Worm (Caenorhabditis elegans) whole organism, L2 larva: ENCODE data around the gene C27A7.9.

ENCODE experiments used
- F13H6.1 ChIP-seq: sonication (generic microtip); optimal IDR thresholded peaks from 2 replicates; lab custom pipeline; 2016; ENCODE audit warnings: missing genetic modification characterization, missing compliant biosample characterization
- Y55F3AM.14 ChIP-seq: fragments of 200-800 bp; sonication (Bioruptor generic); optimal IDR thresholded peaks from 2 replicates; lab custom pipeline; 2018; ENCODE audit warnings: mild to moderate bottlenecking, missing genetic modification characterization, missing compliant biosample characterization
- ZK546.5 ChIP-seq: sonication (generic microtip); optimal IDR thresholded peaks from 2 replicates; lab custom pipeline; 2017; ENCODE audit warnings: missing biosample characterization, missing genetic modification characterization
- alr-1 ChIP-seq: fragments of 150-350 bp; optimal IDR thresholded peaks from 2 replicates; lab custom pipeline; 2014; ENCODE audit warnings: missing biosample characterization, missing genetic modification characterization
- aly-2 ChIP-seq: fragments of 150-350 bp; optimal IDR thresholded peaks from 2 replicates; lab custom pipeline; 2014; ENCODE audit warnings: missing biosample characterization, missing genetic modification characterization
- ama-1 ChIP-seq: fragments of 150-350 bp; optimal IDR thresholded peaks from 2 replicates; lab custom pipeline; 2018; ENCODE audit warnings: inconsistent platforms
- ceh-82 ChIP-seq: fragments of 150-350 bp; optimal IDR thresholded peaks from 2 replicates; lab custom pipeline; 2014; ENCODE audit warnings: missing biosample characterization, missing genetic modification characterization
- dmd-4 ChIP-seq: sonication (generic microtip); optimal IDR thresholded peaks from 2 replicates; lab custom pipeline; 2017; ENCODE audit warnings: missing biosample characterization, missing genetic modification characterization
- egl-27 ChIP-seq: sonication (generic microtip); optimal IDR thresholded peaks from 3 replicates; lab custom pipeline; 2017; ENCODE audit warnings: missing biosample characterization, missing genetic modification reagents, missing genetic modification characterization
- fos-1 ChIP-seq: fragments of 150-350 bp; optimal IDR thresholded peaks from 2 replicates; lab custom pipeline; 2014; ENCODE audit warnings: missing biosample characterization, missing genetic modification characterization
- lin-11 ChIP-seq: fragments of 150-350 bp; sonication (generic microtip); optimal IDR thresholded peaks from 2 replicates; lab custom pipeline; 2014; ENCODE audit warnings: missing biosample characterization, missing genetic modification characterization, inconsistent platforms, mixed read lengths
- lin-13 ChIP-seq: fragments of 150-350 bp; optimal IDR thresholded peaks from 2 replicates; lab custom pipeline; 2014; ENCODE audit warnings: missing biosample characterization, missing genetic modification reagents, missing genetic modification characterization
- lin-39 ChIP-seq: fragments of 150-350 bp; optimal IDR thresholded peaks from 2 replicates; lab custom pipeline; 2014; ENCODE audit warnings: missing biosample characterization, missing genetic modification reagents, missing genetic modification characterization
- lsy-2 ChIP-seq, 2 experiments: fragments of 150-350 bp in 1 of 2; sonication (generic microtip) in 1 of 2; optimal IDR thresholded peaks; 2 replicates each; lab custom pipeline; 2014 to 2017; ENCODE audit warnings: missing biosample characterization in 2 of 2, missing genetic modification characterization in 2 of 2
- mbf-1 ChIP-seq: sonication (generic microtip); optimal IDR thresholded peaks from 2 replicates; lab custom pipeline; 2017; ENCODE audit warnings: missing biosample characterization, missing genetic modification characterization
- mdl-1 ChIP-seq, 2 experiments: fragments of 150-350 bp in 1 of 2; sonication (generic microtip) in 1 of 2; optimal IDR thresholded peaks; 2 replicates each; lab custom pipeline; 2017; ENCODE audit warnings: missing biosample characterization in 2 of 2, missing genetic modification characterization in 2 of 2
- nhr-10 ChIP-seq: sonication (generic microtip); optimal IDR thresholded peaks from 2 replicates; lab custom pipeline; 2017; ENCODE audit warnings: missing biosample characterization, missing genetic modification characterization
- nhr-11 ChIP-seq: fragments of 150-350 bp; optimal IDR thresholded peaks from 2 replicates; lab custom pipeline; 2014; ENCODE audit warnings: missing biosample characterization, missing genetic modification characterization
- nhr-12 ChIP-seq: fragments of 150-350 bp; optimal IDR thresholded peaks from 2 replicates; lab custom pipeline; 2014; ENCODE audit warnings: missing biosample characterization, missing genetic modification characterization
- nhr-129 ChIP-seq: fragments of 150-350 bp; optimal IDR thresholded peaks from 2 replicates; lab custom pipeline; 2014; ENCODE audit warnings: missing biosample characterization, missing genetic modification characterization
- nhr-237 ChIP-seq: fragments of 150-350 bp; optimal IDR thresholded peaks from 2 replicates; lab custom pipeline; 2014; ENCODE audit warnings: missing biosample characterization, missing genetic modification characterization
- nhr-25 ChIP-seq: fragments of 150-350 bp; sonication (generic microtip); optimal IDR thresholded peaks from 3 replicates; lab custom pipeline; 2014; ENCODE audit warnings: missing biosample characterization, missing genetic modification characterization
- nhr-6 ChIP-seq: fragments of 150-350 bp; optimal IDR thresholded peaks from 2 replicates; lab custom pipeline; 2014; ENCODE audit warnings: missing biosample characterization, missing genetic modification characterization
- peb-1 ChIP-seq: fragments of 150-350 bp; optimal IDR thresholded peaks from 2 replicates; lab custom pipeline; 2014; ENCODE audit warnings: missing biosample characterization, missing genetic modification characterization
- sem-4 ChIP-seq: fragments of 150-350 bp; optimal IDR thresholded peaks from 2 replicates; lab custom pipeline; 2014; ENCODE audit warnings: missing biosample characterization, missing genetic modification reagents, missing genetic modification characterization
- sma-3 ChIP-seq: sonication (generic microtip); optimal IDR thresholded peaks from 2 replicates; lab custom pipeline; 2016; ENCODE audit warnings: missing genetic modification reagents, missing genetic modification characterization, missing compliant biosample characterization
- sma-9 ChIP-seq, 2 experiments: fragments of 150-350 bp in 1 of 2; sonication (generic microtip) in 1 of 2; optimal IDR thresholded peaks; 2 replicates each; lab custom pipeline; 2014 to 2016; ENCODE audit warnings: missing genetic modification characterization in 2 of 2, mild to moderate bottlenecking in 1 of 2, missing biosample characterization in 1 of 2, missing compliant biosample characterization in 1 of 2, missing genetic modification reagents in 1 of 2, moderate library complexity in 1 of 2
- snpc-4 ChIP-seq: fragments of 150-350 bp; optimal IDR thresholded peaks from 2 replicates; lab custom pipeline; 2014; ENCODE audit warnings: missing biosample characterization, missing genetic modification characterization
- unc-39 ChIP-seq: fragments of 150-350 bp; optimal IDR thresholded peaks from 2 replicates; lab custom pipeline; 2014; ENCODE audit warnings: missing biosample characterization, missing genetic modification characterization
- unc-55 ChIP-seq: fragments of 150-350 bp; sonication (generic microtip); optimal IDR thresholded peaks from 3 replicates; lab custom pipeline; 2014; ENCODE audit warnings: missing biosample characterization, missing genetic modification reagents, missing genetic modification characterization
- zag-1 ChIP-seq: fragments of 150-350 bp; optimal IDR thresholded peaks from 2 replicates; lab custom pipeline; 2014; ENCODE audit warnings: missing biosample characterization, missing genetic modification characterization
- ztf-1 ChIP-seq: fragments of 200-800 bp; sonication (Bioruptor generic); conservative IDR thresholded peaks from 2 replicates; pipeline ENCODE4 v1.3.6; 2022; ENCODE audit warnings: missing genetic modification characterization, missing compliant biosample characterization
- ztf-11 ChIP-seq: sonication (generic microtip); optimal IDR thresholded peaks from 2 replicates; lab custom pipeline; 2017; ENCODE audit warnings: missing biosample characterization, missing genetic modification characterization
- ztf-4 ChIP-seq: fragments of 150-350 bp; optimal IDR thresholded peaks from 2 replicates; lab custom pipeline; 2014; ENCODE audit warnings: missing biosample characterization, missing genetic modification characterization

Gene C27A7.9

DNA sequence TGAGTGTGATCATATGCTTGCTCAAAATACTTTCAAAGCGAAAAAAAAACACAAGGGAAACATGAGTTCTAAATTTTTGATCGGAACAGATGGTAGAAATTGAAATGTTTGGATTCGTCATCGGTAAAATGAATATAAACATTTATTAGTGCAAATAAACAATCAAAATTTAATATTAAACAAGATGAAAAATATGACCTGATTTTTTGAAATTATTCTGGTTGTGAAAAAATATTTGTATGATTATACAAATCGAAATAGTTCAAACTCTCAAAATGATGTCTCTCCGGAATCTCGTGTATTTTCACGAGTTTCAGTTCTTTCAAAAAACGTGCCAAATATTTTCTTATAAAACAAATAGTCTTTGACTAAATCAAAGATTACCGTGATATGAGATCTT lies 34.1 kb downstream of the C27A7.9 start, which contains the start of gene C13C4.7:
Gene C13C4.7, minus strand, starts transcription at position 101 of the 400 bp plus-strand sequence.
- TF ChIP-seq ZK546.5 (no peak), Y55F3AM.14 (GFP tag; lab: Kevin White, UChicago) (no peak), sma-9 (GFP tag; optimal IDR thresholded peaks at IDR 0.05; lab: Kevin White, UChicago) (no peak), sma-9 (tag; optimal IDR thresholded peaks at IDR 0.05; lab: Kevin White, UChicago) (no peak), ama-1 (lab: Kevin White, UChicago) (no peak), egl-27 (tag; lab: Kevin White, UChicago) (no peak), nhr-10 (tag; lab: Kevin White, UChicago) (no peak), ztf-11 (tag; lab: Kevin White, UChicago) (no peak), nhr-25 (tag; lab: Kevin White, UChicago) (no peak), nhr-129 (tag; lab: Kevin White, UChicago) (no peak), mbf-1 (tag; lab: Kevin White, UChicago) (no peak), ceh-82 (no peak), ztf-1 (no peak), nhr-6 (tag; lab: Kevin White, UChicago) (no peak), alr-1 (no peak), lin-11 (tag; lab: Kevin White, UChicago) (no peak), ztf-4 (tag; lab: Kevin White, UChicago) (no peak), unc-55 (GFP tag; lab: Kevin White, UChicago) (no peak), sma-3 (GFP tag; lab: Kevin White, UChicago) (no peak), fos-1 (tag; lab: Kevin White, UChicago) (no peak)

DNA sequence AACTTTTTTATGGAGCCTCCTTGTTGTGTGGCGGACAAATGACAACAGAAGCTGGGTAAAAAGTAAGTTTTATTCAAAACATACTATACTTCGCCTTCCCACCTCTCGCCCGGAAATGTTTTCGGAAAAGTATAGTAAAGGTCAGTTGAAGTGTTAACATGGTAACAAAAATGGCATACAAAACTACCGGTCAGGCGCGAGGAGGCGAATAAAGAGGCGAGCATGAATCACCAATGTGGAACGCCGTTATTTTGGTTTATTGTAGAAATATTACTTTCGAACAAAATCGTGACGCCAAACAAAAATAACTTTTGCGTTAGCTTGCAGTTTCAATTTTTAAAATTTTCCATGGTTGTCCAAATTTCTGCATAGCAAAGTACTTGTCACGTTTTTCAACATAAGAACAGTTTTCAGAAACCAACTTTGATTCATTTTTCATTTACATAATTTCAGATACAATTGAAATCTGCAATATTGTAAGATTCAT lies 36.8 kb downstream of the C27A7.9 start, which contains the start of gene C13C4.8:
Gene C13C4.8, plus strand, starts transcription at position 437 of the 487 bp plus-strand sequence.
- TF ChIP-seq dmd-4 (tag; lab: Kevin White, UChicago) (no peak), ZK546.5 (no peak), lsy-2 (tag; optimal IDR thresholded peaks at IDR 0.05; lab: Kevin White, UChicago) (no peak), lin-13 (no peak), sem-4 (tag; lab: Kevin White, UChicago) (no peak), peb-1 (tag; lab: Kevin White, UChicago) (no peak)

DNA sequence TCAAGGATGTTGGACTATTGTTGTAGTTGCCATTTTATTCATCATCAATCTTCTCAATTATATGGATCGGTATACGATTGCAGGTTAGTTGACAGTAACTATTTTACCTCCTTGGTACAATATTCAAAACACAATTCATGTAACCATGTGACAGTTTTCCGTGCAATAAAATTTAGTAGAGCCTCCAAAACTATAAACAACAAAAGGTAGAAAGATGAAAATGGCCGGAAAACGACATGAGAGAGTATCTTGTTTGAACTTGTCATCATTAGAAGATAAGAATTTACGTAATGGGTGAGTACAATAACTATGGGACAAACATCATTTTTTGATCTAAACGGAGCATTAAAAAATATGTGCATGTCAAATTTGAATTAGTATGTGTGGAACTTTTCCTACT lies 39.3 kb downstream of the C27A7.9 start:
- no peak for TF ChIP-seq ztf-4 (tag; lab: Kevin White, UChicago)
- TF ChIP-seq aly-2 (tag; lab: Kevin White, UChicago): no peak
- TF ChIP-seq unc-39 (tag; lab: Kevin White, UChicago): no peak
- no peak for TF ChIP-seq nhr-6 (tag; lab: Kevin White, UChicago)
- TF ChIP-seq snpc-4 (tag; lab: Kevin White, UChicago): no peak
- TF ChIP-seq sma-9 (GFP tag; optimal IDR thresholded peaks at IDR 0.05; lab: Kevin White, UChicago): peak; percentile 20
- TF ChIP-seq sma-9 (tag; optimal IDR thresholded peaks at IDR 0.05; lab: Kevin White, UChicago): no peak
- TF ChIP-seq nhr-11 (tag; lab: Kevin White, UChicago): no peak

- TF ChIP-seq snpc-4 (tag; lab: Kevin White, UChicago) (no peak), F13H6.1 (no peak), sma-9 (GFP tag; optimal IDR thresholded peaks at IDR 0.05; lab: Kevin White, UChicago) (no peak), sma-9 (tag; optimal IDR thresholded peaks at IDR 0.05; lab: Kevin White, UChicago) (no peak), nhr-12 (tag; lab: Kevin White, UChicago) (no peak), mdl-1 (tag; optimal IDR thresholded peaks at IDR 0.05; lab: Kevin White, UChicago) (no peak), dmd-4 (tag; lab: Kevin White, UChicago) (no peak), nhr-11 (tag; lab: Kevin White, UChicago) (no peak), lin-39 (tag; lab: Kevin White, UChicago) (no peak), zag-1 (tag; lab: Kevin White, UChicago) (no peak), lsy-2 (tag; optimal IDR thresholded peaks at IDR 0.05; lab: Kevin White, UChicago) (no peak), nhr-237 (no peak)
Observed at ce11 chrV:12114693-12115092, 39.8 kb downstream of the C27A7.9 start, which contains the start of gene spin-1. spin-1 (plus strand) TSS chrV:12114993.

- no peak for TF ChIP-seq unc-39 (tag; lab: Kevin White, UChicago)
- peak; percentile 64 for TF ChIP-seq fos-1 (tag; lab: Kevin White, UChicago)
Observed at ce11 chrV:12113726-12114125, 40.7 kb downstream of the C27A7.9 start.
